Worm (Caenorhabditis elegans) whole organism, L1 larva: ENCODE measurements around the gene T05C1.1.

Source experiments
- C04F5.9 ChIP-seq: sonication (generic microtip); optimal IDR thresholded peaks from 2 replicates; lab custom pipeline; 2016; ENCODE audit warnings: missing genetic modification characterization, missing compliant biosample characterization
- F16B12.6 ChIP-seq: fragments of 150-350 bp; optimal IDR thresholded peaks from 2 replicates; lab custom pipeline; 2014; ENCODE audit warnings: missing biosample characterization, missing genetic modification characterization
- Y116A8C.19 ChIP-seq: sonication (generic microtip); optimal IDR thresholded peaks from 2 replicates; lab custom pipeline; 2016; ENCODE audit warnings: missing compliant biosample characterization, missing genetic modification characterization, borderline replicate concordance
- aha-1 ChIP-seq: fragments of 150-350 bp; optimal IDR thresholded peaks from 2 replicates; lab custom pipeline; 2014; ENCODE audit warnings: missing biosample characterization, missing genetic modification characterization
- aly-2 ChIP-seq: fragments of 150-350 bp; optimal IDR thresholded peaks from 2 replicates; lab custom pipeline; 2014; ENCODE audit warnings: missing biosample characterization, missing genetic modification characterization
- blmp-1 ChIP-seq: fragments of 150-350 bp; optimal IDR thresholded peaks from 2 replicates; lab custom pipeline; 2014; ENCODE audit warnings: missing biosample characterization, missing genetic modification characterization
- ceh-8 ChIP-seq: fragments of 200-800 bp; sonication (Bioruptor generic); optimal IDR thresholded peaks from 2 replicates; lab custom pipeline; 2018; ENCODE audit warnings: mild to moderate bottlenecking, missing genetic modification characterization, moderate library complexity, missing compliant biosample characterization
- ceh-90 ChIP-seq: sonication (generic microtip); optimal IDR thresholded peaks from 2 replicates; lab custom pipeline; 2016; ENCODE audit warnings: missing genetic modification characterization, missing compliant biosample characterization
- efl-1 ChIP-seq, 4 experiments: fragments of 150-350 bp; optimal IDR thresholded peaks in 3 of 4; peaks in 1 of 4; 1 replicate in 1 of 4; 2 replicates in 3 of 4; lab custom pipeline; 2014; ENCODE audit warnings: missing biosample characterization in 2 of 4, missing genetic modification characterization in 2 of 4, missing genetic modification reagents in 2 of 4
- efl-3 ChIP-seq: fragments of 200-800 bp; sonication (Bioruptor generic); optimal IDR thresholded peaks from 2 replicates; lab custom pipeline; 2018; ENCODE audit warnings: mild to moderate bottlenecking, missing genetic modification characterization, missing compliant biosample characterization
- elt-3 ChIP-seq, 6 experiments: fragments of 150-350 bp in 1 of 6; sonication (generic microtip); optimal IDR thresholded peaks; 2 replicates each; lab custom pipeline; 2017 to 2018; ENCODE audit warnings: missing biosample characterization in 6 of 6, missing genetic modification characterization in 6 of 6, inconsistent platforms in 1 of 6
- fkh-10 ChIP-seq: sonication (generic microtip); optimal IDR thresholded peaks from 2 replicates; lab custom pipeline; 2017; ENCODE audit warnings: missing biosample characterization, missing genetic modification reagents, missing genetic modification characterization
- hlh-17 ChIP-seq: fragments of 200-800 bp; sonication (Bioruptor generic); optimal IDR thresholded peaks from 2 replicates; lab custom pipeline; 2018; ENCODE audit warnings: missing genetic modification characterization, mild to moderate bottlenecking, missing compliant biosample characterization, moderate library complexity, borderline replicate concordance
- isw-1 ChIP-seq: fragments of 200-800 bp; sonication (Bioruptor generic); IDR thresholded peaks from 2 replicates; pipeline ENCODE4 v1.3.6; 2022; ENCODE audit warnings: missing genetic modification characterization, missing compliant biosample characterization
- lin-14 ChIP-seq: fragments of 200-800 bp; sonication (Bioruptor generic); optimal IDR thresholded peaks from 2 replicates; lab custom pipeline; 2018; ENCODE audit warnings: mild to moderate bottlenecking, missing genetic modification characterization, moderate library complexity, missing compliant biosample characterization
- lin-15B ChIP-seq: fragments of 150-350 bp; sonication (generic microtip); optimal IDR thresholded peaks from 3 replicates; lab custom pipeline; 2014; ENCODE audit warnings: missing biosample characterization, missing genetic modification characterization
- lin-35 ChIP-seq, 2 experiments: fragments of 150-350 bp; optimal IDR thresholded peaks; 2 replicates each; lab custom pipeline; 2014; ENCODE audit warnings: missing biosample characterization in 2 of 2, missing genetic modification characterization in 2 of 2, missing genetic modification reagents in 2 of 2
- lin-39 ChIP-seq: fragments of 150-350 bp; optimal IDR thresholded peaks from 2 replicates; lab custom pipeline; 2014; ENCODE audit warnings: missing biosample characterization, missing genetic modification reagents, missing genetic modification characterization
- lir-3 ChIP-seq: sonication (generic microtip); optimal IDR thresholded peaks from 2 replicates; lab custom pipeline; 2016; ENCODE audit warnings: mild to moderate bottlenecking, missing genetic modification characterization, moderate library complexity, missing compliant biosample characterization; ENCODE audit not compliant: poor library complexity
- lsy-2 ChIP-seq, 2 experiments: fragments of 150-350 bp; optimal IDR thresholded peaks; 2 replicates each; lab custom pipeline; 2014; ENCODE audit warnings: missing biosample characterization in 2 of 2, missing genetic modification characterization in 2 of 2
- mdl-1 ChIP-seq, 2 experiments: fragments of 150-350 bp; optimal IDR thresholded peaks; 2 replicates each; lab custom pipeline; 2014 to 2017; ENCODE audit warnings: missing biosample characterization in 2 of 2, missing genetic modification characterization in 2 of 2, inconsistent platforms in 1 of 2
- mef-2 ChIP-seq: fragments of 150-350 bp; optimal IDR thresholded peaks from 2 replicates; lab custom pipeline; 2014; ENCODE audit warnings: missing biosample characterization, missing genetic modification characterization
- mep-1 ChIP-seq: fragments of 150-350 bp; optimal IDR thresholded peaks from 2 replicates; lab custom pipeline; 2014; ENCODE audit warnings: missing biosample characterization, missing genetic modification characterization
- nhr-11 ChIP-seq: fragments of 150-350 bp; optimal IDR thresholded peaks from 2 replicates; lab custom pipeline; 2014; ENCODE audit warnings: missing biosample characterization, missing genetic modification characterization
- nhr-19 ChIP-seq: fragments of 200-800 bp; sonication (Bioruptor generic); conservative IDR thresholded peaks from 2 replicates; pipeline ENCODE4 v1.3.6; 2022; ENCODE audit warnings: missing genetic modification characterization, missing compliant biosample characterization
- nhr-237 ChIP-seq: fragments of 150-350 bp; optimal IDR thresholded peaks from 2 replicates; lab custom pipeline; 2014; ENCODE audit warnings: missing biosample characterization, missing genetic modification characterization
- nhr-47 ChIP-seq: sonication (generic microtip); optimal IDR thresholded peaks from 2 replicates; lab custom pipeline; 2016; ENCODE audit warnings: mild to moderate bottlenecking, missing genetic modification characterization, moderate library complexity, missing compliant biosample characterization
- nhr-77 ChIP-seq: fragments of 150-350 bp; optimal IDR thresholded peaks from 2 replicates; lab custom pipeline; 2014; ENCODE audit warnings: missing biosample characterization, missing genetic modification characterization
- nhr-90 ChIP-seq: sonication (generic microtip); optimal IDR thresholded peaks from 2 replicates; lab custom pipeline; 2016; ENCODE audit warnings: mild to moderate bottlenecking, missing genetic modification characterization, missing compliant biosample characterization; ENCODE audit not compliant: poor library complexity
- pqm-1 ChIP-seq: sonication (generic microtip); optimal IDR thresholded peaks from 3 replicates; lab custom pipeline; 2017; ENCODE audit warnings: missing biosample characterization, missing genetic modification characterization
- rnt-1 ChIP-seq: sonication (generic microtip); optimal IDR thresholded peaks from 2 replicates; lab custom pipeline; 2016; ENCODE audit warnings: mild to moderate bottlenecking, missing genetic modification characterization, moderate library complexity, missing compliant biosample characterization
- skn-1 ChIP-seq: fragments of 150-350 bp; optimal IDR thresholded peaks from 2 replicates; lab custom pipeline; 2014; ENCODE audit warnings: missing biosample characterization, missing genetic modification characterization
- sptf-1 ChIP-seq: fragments of 150-350 bp; optimal IDR thresholded peaks from 2 replicates; lab custom pipeline; 2014; ENCODE audit warnings: missing biosample characterization, missing genetic modification characterization
- swsn-7 ChIP-seq: sonication (generic microtip); optimal IDR thresholded peaks from 2 replicates; lab custom pipeline; 2016; ENCODE audit warnings: missing genetic modification characterization, missing compliant biosample characterization
- tbx-2 ChIP-seq: sonication (generic microtip); optimal IDR thresholded peaks from 2 replicates; lab custom pipeline; 2016; ENCODE audit warnings: missing genetic modification characterization, missing compliant biosample characterization
- unc-30 ChIP-seq: sonication (generic microtip); optimal IDR thresholded peaks from 2 replicates; lab custom pipeline; 2017; ENCODE audit warnings: missing biosample characterization, missing genetic modification characterization
- unc-86 ChIP-seq: sonication (generic microtip); optimal IDR thresholded peaks from 2 replicates; lab custom pipeline; 2016; ENCODE audit warnings: missing genetic modification characterization, missing compliant biosample characterization
- ztf-4 ChIP-seq: fragments of 150-350 bp; optimal IDR thresholded peaks from 2 replicates; lab custom pipeline; 2014; ENCODE audit warnings: missing biosample characterization, missing genetic modification characterization

T05C1.1 gene

ce11 chrII:4510684-4511083 is 32.3 kb downstream of the T05C1.1 start:
- TF ChIP-seq nhr-47, result no peak
- no peak for TF ChIP-seq nhr-11
- peak; percentile 9 for TF ChIP-seq lin-14
- TF ChIP-seq ceh-90 (tag; lab: Kevin White, UChicago), result no peak
- peak; percentile 87 for TF ChIP-seq blmp-1
- no peak for TF ChIP-seq rnt-1
- TF ChIP-seq tbx-2 (tag; lab: Kevin White, UChicago), result no peak

DNA sequence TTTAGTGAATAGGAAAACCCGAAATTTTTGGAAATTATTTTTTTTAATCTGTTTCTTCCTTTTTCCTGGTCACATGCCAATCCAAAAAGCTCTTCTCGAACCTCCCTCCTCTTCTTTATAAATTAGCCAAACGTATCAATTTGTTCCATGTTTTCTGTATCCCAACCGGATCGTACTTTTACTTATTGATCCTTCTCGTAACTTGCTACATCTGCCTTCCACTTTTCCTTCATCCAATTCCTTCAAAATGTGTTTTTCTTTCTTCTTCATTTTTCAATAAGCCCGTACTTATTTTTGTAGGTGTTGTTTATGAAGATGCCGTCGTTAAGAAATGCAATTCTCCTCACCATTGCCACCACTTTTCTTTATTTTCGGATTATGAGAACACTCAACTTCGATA is 33.5 kb downstream of the T05C1.1 start, which contains the start of gene cyp-23A1:
cyp-23A1 (plus strand) TSS at position 301 of the 400 bp plus-strand sequence.
- no peak for TF ChIP-seq mep-1 (tag; lab: Kevin White, UChicago)
- peak; percentile 4 for TF ChIP-seq blmp-1
- TF ChIP-seq, all 84 proteins: peak for 1

DNA sequence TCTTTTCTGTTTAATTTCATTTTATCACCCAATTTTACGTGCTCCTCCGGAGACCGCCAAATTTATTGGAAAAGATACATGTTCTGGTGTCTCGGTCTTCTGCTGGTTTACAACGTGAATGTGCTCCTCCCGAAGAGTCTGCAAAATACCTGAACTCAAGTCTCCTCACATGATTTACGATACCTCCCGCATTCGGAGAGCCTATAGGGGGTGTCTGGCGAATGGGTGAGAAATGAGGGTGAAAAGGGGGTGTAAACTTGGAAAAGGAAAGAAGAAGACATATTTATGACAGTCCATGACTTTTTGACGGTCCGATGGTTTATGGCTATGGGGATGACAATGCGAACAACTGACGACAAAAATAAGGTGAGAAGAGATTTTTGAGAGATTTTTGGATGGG is 37.9 kb downstream of the T05C1.1 start:
- peak; percentile 17 for TF ChIP-seq rnt-1
- no peak for TF ChIP-seq sptf-1 (tag; lab: Kevin White, UChicago)
- no peak for TF ChIP-seq nhr-237 (tag; lab: Kevin White, UChicago)
- TF ChIP-seq swsn-7, result no peak
- no peak for TF ChIP-seq mef-2 (tag; lab: Kevin White, UChicago)
- no peak for TF ChIP-seq lin-15B (tag; lab: Kevin White, UChicago)
- no peak for TF ChIP-seq efl-1 (optimal IDR thresholded peaks at IDR 0.05; lab: Kevin White, UChicago)
- TF ChIP-seq efl-1 (GFP tag; optimal IDR thresholded peaks at IDR 0.05 in 1 of 2; lab: Kevin White, UChicago), result peak in 1 of 2 experiments; percentile 63
- TF ChIP-seq Y116A8C.19 (tag; lab: Kevin White, UChicago), result no peak
- TF ChIP-seq hlh-17, result no peak
- no peak for TF ChIP-seq pqm-1 (tag; lab: Kevin White, UChicago)
- no peak for TF ChIP-seq elt-3 (tag; optimal IDR thresholded peaks at IDR 0.05; lab: Kevin White, UChicago)
- TF ChIP-seq lin-35 (GFP tag; optimal IDR thresholded peaks at IDR 0.05; lab: Kevin White, UChicago), result no peak
- no peak for TF ChIP-seq lin-39
- TF ChIP-seq tbx-2 (tag; lab: Kevin White, UChicago), result no peak
- TF ChIP-seq nhr-77 (tag; lab: Kevin White, UChicago), result no peak
- no peak for TF ChIP-seq ztf-4 (tag; lab: Kevin White, UChicago)
- no peak for TF ChIP-seq mdl-1 (tag; optimal IDR thresholded peaks at IDR 0.05; lab: Kevin White, UChicago)
- TF ChIP-seq ceh-8 (GFP tag; lab: Kevin White, UChicago), result no peak
- TF ChIP-seq unc-86 (tag; lab: Kevin White, UChicago), result no peak
- peak; percentile 34 for TF ChIP-seq lin-14
- no peak for TF ChIP-seq lir-3
- TF ChIP-seq unc-30, result no peak
- no peak for TF ChIP-seq F16B12.6 (tag; lab: Kevin White, UChicago)
- TF ChIP-seq, all 84 proteins: peak for 3

ce11 chrII:4517254-4517653 is 38.9 kb downstream of the T05C1.1 start:
- no peak for TF ChIP-seq nhr-90
- no peak for TF ChIP-seq fkh-10 (GFP tag; lab: Kevin White, UChicago)
- no peak for TF ChIP-seq lsy-2 (tag; optimal IDR thresholded peaks at IDR 0.05; lab: Kevin White, UChicago)
- no peak for TF ChIP-seq isw-1 (GFP tag; lab: Robert Waterston, UW)
- TF ChIP-seq nhr-19 (GFP tag; lab: Robert Waterston, UW), result no peak
- TF ChIP-seq aha-1 (tag; lab: Kevin White, UChicago), result no peak
- no peak for TF ChIP-seq ceh-90 (tag; lab: Kevin White, UChicago)
- TF ChIP-seq skn-1 (tag; lab: Kevin White, UChicago), result no peak
- no peak for TF ChIP-seq F16B12.6 (tag; lab: Kevin White, UChicago)
- no peak for TF ChIP-seq ceh-8 (GFP tag; lab: Kevin White, UChicago)
- TF ChIP-seq efl-3 (GFP tag; lab: Kevin White, UChicago), result no peak
- TF ChIP-seq aly-2 (tag; lab: Kevin White, UChicago), result no peak
- no peak for TF ChIP-seq swsn-7
- TF ChIP-seq unc-30, result no peak
- no peak for TF ChIP-seq C04F5.9 (tag; lab: Kevin White, UChicago)
- TF ChIP-seq lin-35 (GFP tag; optimal IDR thresholded peaks at IDR 0.05; lab: Kevin White, UChicago), result no peak
- no peak for TF ChIP-seq pqm-1 (tag; lab: Kevin White, UChicago)
